Worm (Caenorhabditis elegans) whole organism, L4 larva: Measurements from ENCODE around the gene B0524.5.

Source experiments
- D1046.2 ChIP-seq: fragments of 200-800 bp; sonication (Bioruptor generic); IDR thresholded peaks from 2 replicates; pipeline ENCODE4 v1.3.6; 2022; ENCODE audit warnings: missing genetic modification characterization, missing compliant biosample characterization
- F49E8.2 ChIP-seq: sonication (generic microtip); optimal IDR thresholded peaks from 2 replicates; lab custom pipeline; 2016; ENCODE audit warnings: missing compliant biosample characterization, mild to moderate bottlenecking, missing genetic modification characterization, borderline replicate concordance
- lim-7 ChIP-seq: fragments of 200-800 bp; sonication (Bioruptor generic); IDR thresholded peaks from 2 replicates; pipeline ENCODE4 v1.3.6; 2022; ENCODE audit warnings: missing genetic modification characterization, missing compliant biosample characterization
- lin-39 ChIP-seq: fragments of 150-350 bp; optimal IDR thresholded peaks from 2 replicates; lab custom pipeline; 2014; ENCODE audit warnings: missing biosample characterization, missing genetic modification reagents, missing genetic modification characterization
- lsy-2 ChIP-seq, 2 experiments: fragments of 150-350 bp in 1 of 2; sonication (generic microtip) in 1 of 2; optimal IDR thresholded peaks; 2 replicates each; lab custom pipeline; 2014 to 2017; ENCODE audit warnings: missing biosample characterization in 2 of 2, missing genetic modification characterization in 2 of 2
- mdl-1 ChIP-seq, 2 experiments: fragments of 150-350 bp in 1 of 2; sonication (generic microtip) in 1 of 2; optimal IDR thresholded peaks; 2 replicates each; lab custom pipeline; 2014 to 2017; ENCODE audit warnings: missing biosample characterization in 2 of 2, missing genetic modification characterization in 2 of 2
- mep-1 ChIP-seq: fragments of 150-350 bp; sonication (generic microtip); optimal IDR thresholded peaks from 3 replicates; lab custom pipeline; 2014; ENCODE audit warnings: missing biosample characterization, missing genetic modification characterization
- nhr-25 ChIP-seq: sonication (generic microtip); optimal IDR thresholded peaks from 2 replicates; lab custom pipeline; 2017; ENCODE audit warnings: missing genetic modification characterization, mild to moderate bottlenecking, missing compliant biosample characterization, antibody characterized with exemption, moderate library complexity, borderline replicate concordance; ENCODE audit not compliant: insufficient read depth
- pha-4 ChIP-seq, 2 experiments: fragments of 150-350 bp in 1 of 2; fragments of 200-800 bp in 1 of 2; sonication (Bioruptor generic) in 1 of 2; IDR thresholded peaks in 1 of 2; optimal IDR thresholded peaks in 1 of 2; 2 replicates each; pipeline versions ENCODE4 v1.3.6 to Lab custom; 2014 to 2022; ENCODE audit warnings: missing genetic modification characterization in 2 of 2, missing genetic modification reagents in 2 of 2, missing biosample characterization in 1 of 2, missing compliant biosample characterization in 1 of 2
- snpc-4 ChIP-seq: fragments of 150-350 bp; optimal IDR thresholded peaks from 2 replicates; lab custom pipeline; 2014; ENCODE audit warnings: missing biosample characterization, missing genetic modification characterization
- zag-1 ChIP-seq: fragments of 150-350 bp; optimal IDR thresholded peaks from 2 replicates; lab custom pipeline; 2014; ENCODE audit warnings: missing biosample characterization, missing genetic modification characterization
- zip-11 ChIP-seq: fragments of 200-800 bp; sonication (Bioruptor generic); IDR thresholded peaks from 2 replicates; pipeline ENCODE4 v1.3.6; 2022; ENCODE audit warnings: missing genetic modification characterization, missing compliant biosample characterization

DNA sequence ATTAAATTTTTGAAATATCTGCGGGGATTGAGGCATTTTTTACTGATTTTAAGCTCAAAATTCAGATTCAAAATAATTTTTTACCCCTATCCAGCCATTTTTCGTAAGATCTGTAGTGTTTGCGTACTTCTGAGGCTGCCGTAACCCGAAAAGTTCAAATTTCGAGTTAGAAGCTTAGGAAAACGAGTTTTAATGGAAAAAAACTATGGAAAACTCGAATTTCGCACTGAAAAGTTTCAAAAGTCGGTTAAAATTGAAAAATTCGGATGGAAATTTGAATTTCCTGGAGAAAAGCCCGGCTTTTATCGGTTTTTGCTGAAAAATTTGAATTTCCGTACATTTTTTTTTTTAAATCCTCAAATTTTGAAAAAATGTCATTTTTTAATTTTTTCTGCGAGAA is 10.3 kb upstream of the B0524.5 start:
- TF ChIP-seq D1046.2 (no peak), mdl-1 (tag; optimal IDR thresholded peaks at IDR 0.05; lab: Kevin White, UChicago) (no peak), zip-11 (no peak), nhr-25 (tag; lab: Kevin White, UChicago) (no peak), lsy-2 (tag; optimal IDR thresholded peaks at IDR 0.05; lab: Kevin White, UChicago) (no peak), pha-4 (GFP tag; IDR thresholded peaks at IDR 0.05; lab: Robert Waterston, UW) (no peak), pha-4 (tag; optimal IDR thresholded peaks at IDR 0.05; lab: Kevin White, UChicago) (no peak), snpc-4 (no peak), mep-1 (tag; lab: Kevin White, UChicago) (no peak), lin-39 (tag; lab: Kevin White, UChicago) (no peak), zag-1 (tag; lab: Kevin White, UChicago) (no peak), lim-7 (no peak), F49E8.2 (tag; lab: Kevin White, UChicago) (no peak)
